Fruit fly (Drosophila melanogaster): ENCODE data around the gene CG43954.

The CG43954 gene

dm6 chr3L:16657014-16657413, 54.5 kb downstream of the CG43954 start (continued):
- TF ChIP-seq Blimp-1 (GFP tag; optimal IDR thresholded peaks at IDR 0.05) (no peak), pdm3 (GFP tag; optimal IDR thresholded peaks at IDR 0.05) (peak; percentile 41), Hr39 (GFP tag; optimal IDR thresholded peaks at IDR 0.05) (peak; percentile 17), CG3032 (tag; optimal IDR thresholded peaks at IDR 0.05) (peak; percentile 4), CG8319 (GFP tag; optimal IDR thresholded peaks at IDR 0.05) (no peak), fkh (GFP tag; optimal IDR thresholded peaks at IDR 0.05) (no peak), salr (GFP tag; optimal IDR thresholded peaks at IDR 0.05) (peak in 1 of 2 experiments; percentile 36), Sox14 (GFP tag; optimal IDR thresholded peaks at IDR 0.05) (peak; percentile 24), svp (GFP tag) (peak; percentile 75), CG10669 (GFP tag; optimal IDR thresholded peaks at IDR 0.05) (peak; percentile 27), Eip93F (GFP tag; optimal IDR thresholded peaks at IDR 0.05) (no peak), CG11294 (GFP tag; IDR thresholded peaks at IDR 0.05) (no peak), Eip75B (GFP tag; optimal IDR thresholded peaks at IDR 0.05) (peak; percentile 23), acj6 (GFP tag; optimal IDR thresholded peaks at IDR 0.05) (peak; percentile 23), ss (GFP tag; optimal IDR thresholded peaks at IDR 0.05) (no peak), fd85E (GFP tag; optimal IDR thresholded peaks at IDR 0.05) (no peak), CG7368 (GFP tag; optimal IDR thresholded peaks at IDR 0.05) (no peak), Sox15 (GFP tag; optimal IDR thresholded peaks at IDR 0.05) (no peak), Ets96B (tag; optimal IDR thresholded peaks at IDR 0.05) (peak; percentile 21)

dm6 chr3L:16653679-16654078, 57.8 kb downstream of the CG43954 start:
- TF ChIP-seq svp (GFP tag) (peak; percentile 60), eg (GFP tag; IDR thresholded peaks at IDR 0.05) (no peak)

dm6 chr3L:16652531-16652930, 58.9 kb downstream of the CG43954 start:
- TF ChIP-seq vri (GFP tag; optimal IDR thresholded peaks at IDR 0.05): peak; percentile 31
- TF ChIP-seq Met (GFP tag; optimal IDR thresholded peaks at IDR 0.05): no peak

- TF ChIP-seq salr (GFP tag; optimal IDR thresholded peaks at IDR 0.05) (no peak), CG1621 (tag; optimal IDR thresholded peaks at IDR 0.05) (peak; percentile 67), ss (GFP tag; optimal IDR thresholded peaks at IDR 0.05) (peak in 1 of 2 experiments; percentile 38)
Observed at dm6 chr3L:16651127-16651526, 60.4 kb downstream of the CG43954 start.

dm6 chr3L:16650078-16650477, 61.4 kb downstream of the CG43954 start:
- TF ChIP-seq CG16779 (tag; optimal IDR thresholded peaks at IDR 0.05) (no peak), CG3032 (tag; optimal IDR thresholded peaks at IDR 0.05) (no peak), CG1621 (tag; optimal IDR thresholded peaks at IDR 0.05) (no peak), Eip75B (GFP tag; optimal IDR thresholded peaks at IDR 0.05) (no peak), Met (GFP tag; optimal IDR thresholded peaks at IDR 0.05) (no peak), Ets96B (tag; optimal IDR thresholded peaks at IDR 0.05) (no peak), CG3919 (GFP tag; optimal IDR thresholded peaks at IDR 0.05) (no peak), Sox15 (GFP tag; optimal IDR thresholded peaks at IDR 0.05) (no peak), Sox14 (GFP tag; optimal IDR thresholded peaks at IDR 0.05) (no peak), lz (GFP tag; optimal IDR thresholded peaks at IDR 0.05) (no peak), fd85E (GFP tag; optimal IDR thresholded peaks at IDR 0.05) (no peak), CG8119 (GFP tag; IDR thresholded peaks at IDR 0.05) (no peak), CG6163 (GFP tag; IDR thresholded peaks at IDR 0.05) (no peak), Lpt (GFP tag; optimal IDR thresholded peaks at IDR 0.05) (no peak), Eip78C (GFP tag) (no peak), CG8632 (GFP tag; optimal IDR thresholded peaks at IDR 0.05) (no peak), CG15336 (GFP tag; IDR thresholded peaks at IDR 0.05) (no peak)

- TF ChIP-seq fkh (GFP tag; optimal IDR thresholded peaks at IDR 0.05) (peak; percentile 3), CG3032 (tag; optimal IDR thresholded peaks at IDR 0.05) (peak; percentile 9), pdm3 (GFP tag; optimal IDR thresholded peaks at IDR 0.05) (no peak), CG6276 (GFP tag; optimal IDR thresholded peaks at IDR 0.05) (peak; percentile 53), salr (GFP tag; optimal IDR thresholded peaks at IDR 0.05) (no peak), CG10669 (GFP tag; optimal IDR thresholded peaks at IDR 0.05) (no peak), ss (GFP tag; optimal IDR thresholded peaks at IDR 0.05) (peak; percentile 59 to 63), Met (GFP tag; optimal IDR thresholded peaks at IDR 0.05) (peak; percentile 28), topi (GFP tag; optimal IDR thresholded peaks at IDR 0.05) (peak; percentile 16), Hr39 (GFP tag; optimal IDR thresholded peaks at IDR 0.05) (peak; percentile 48), CG15336 (GFP tag; IDR thresholded peaks at IDR 0.05) (peak; percentile 26), Ets96B (tag; optimal IDR thresholded peaks at IDR 0.05) (no peak), acj6 (GFP tag; optimal IDR thresholded peaks at IDR 0.05) (peak; percentile 4), CG1621 (tag; optimal IDR thresholded peaks at IDR 0.05) (peak; percentile 27), fd85E (GFP tag; optimal IDR thresholded peaks at IDR 0.05) (peak; percentile 2), Smox (GFP tag; optimal IDR thresholded peaks at IDR 0.05) (peak; percentile 5), eg (GFP tag; IDR thresholded peaks at IDR 0.05) (peak; percentile 57; the same call in 1 of the 3 replicates), OdsH (GFP tag; optimal IDR thresholded peaks at IDR 0.05) (peak; percentile 13), CG11762 (GFP tag; optimal IDR thresholded peaks at IDR 0.05; ENCODE audit: insufficient read depth) (no peak), net (GFP tag; optimal IDR thresholded peaks at IDR 0.05) (peak; percentile 38), CG6792 (GFP tag; optimal IDR thresholded peaks at IDR 0.05) (no peak), Hr4 (GFP tag; optimal IDR thresholded peaks at IDR 0.05) (no peak)
Observed at dm6 chr3L:16647578-16648113, 63.8 kb downstream of the CG43954 start, which contains the start of gene Abl. Abl (minus strand) TSS chr3L:16647882.

All from whole organism, prepupa.